Worm (Caenorhabditis elegans): ENCODE measurements around the gene kin-36.

The kin-36 gene

DNA sequence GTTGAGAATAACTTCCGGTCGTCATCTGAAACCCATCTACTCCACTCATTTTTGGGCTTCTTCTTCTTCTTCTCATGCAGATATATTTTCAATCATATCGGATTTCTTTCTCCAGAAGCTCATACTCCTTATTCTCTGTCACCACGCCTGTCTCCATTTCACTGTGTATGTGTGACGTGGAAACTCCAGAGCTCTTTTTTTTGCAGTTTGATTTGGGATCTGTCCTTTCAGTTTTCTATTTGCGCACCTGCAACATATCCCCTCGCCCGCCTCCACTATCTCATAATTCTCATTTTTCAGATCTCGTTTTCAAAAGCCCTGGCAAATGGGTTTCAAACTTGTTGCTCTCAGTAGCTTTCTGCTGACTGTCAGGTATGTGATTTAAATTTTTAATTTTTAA, at the start of gene kin-36:
Gene kin-36 (plus strand): TSS at position 301 of the 400 bp plus-strand sequence.
- TF ChIP-seq unc-39 (tag; optimal IDR thresholded peaks at IDR 0.05) (no peak), nhr-25 (tag; optimal IDR thresholded peaks at IDR 0.05) (no peak), ztf-4 (tag; optimal IDR thresholded peaks at IDR 0.05) (no peak), nhr-10 (tag; optimal IDR thresholded peaks at IDR 0.05) (no peak), peb-1 (tag; optimal IDR thresholded peaks at IDR 0.05) (no peak), R02D3.7 (tag; optimal IDR thresholded peaks at IDR 0.05) (no peak), sma-9 (GFP tag; optimal IDR thresholded peaks at IDR 0.05) (no peak), sma-9 (tag; optimal IDR thresholded peaks at IDR 0.05) (no peak), mdl-1 (tag; optimal IDR thresholded peaks at IDR 0.05) (no peak), nhr-129 (tag; optimal IDR thresholded peaks at IDR 0.05) (no peak), nhr-11 (tag; optimal IDR thresholded peaks at IDR 0.05) (no peak)

DNA sequence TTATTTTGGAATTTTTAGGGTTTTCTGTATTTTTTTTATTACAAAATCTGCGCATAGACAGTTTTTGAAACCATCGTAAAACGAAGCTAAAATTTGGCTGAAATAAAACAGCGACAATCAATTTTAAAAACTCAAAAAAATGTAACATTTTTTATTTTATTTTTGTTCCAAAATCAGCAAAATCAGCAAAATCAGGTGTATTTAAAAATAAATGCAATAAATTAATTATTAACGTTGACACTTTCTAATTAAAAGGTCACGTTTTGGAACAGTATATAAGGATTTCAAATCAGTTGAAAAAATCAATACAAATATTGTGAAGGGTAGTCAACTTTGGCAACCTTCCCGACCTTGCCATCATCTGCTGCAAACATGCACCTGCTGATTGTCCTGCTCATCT, 45.4 kb upstream of the kin-36 start, which contains the start of gene R105.1:
Gene R105.1 (plus strand): TSS at position 301 of the 400 bp plus-strand sequence.
- TF ChIP-seq nhr-21 (tag; optimal IDR thresholded peaks at IDR 0.05) (no peak), elt-3 (tag; optimal IDR thresholded peaks at IDR 0.05) (no peak), nhr-10 (tag; optimal IDR thresholded peaks at IDR 0.05) (no peak), blmp-1 (tag; optimal IDR thresholded peaks at IDR 0.05; ENCODE audit: insufficient read depth) (no peak), mab-5 (tag; optimal IDR thresholded peaks at IDR 0.05) (no peak), fos-1 (tag; optimal IDR thresholded peaks at IDR 0.05) (no peak), elt-1 (tag; optimal IDR thresholded peaks at IDR 0.05) (no peak), ztf-4 (tag; optimal IDR thresholded peaks at IDR 0.05) (no peak), C34F6.9 (tag; optimal IDR thresholded peaks at IDR 0.05) (no peak)

- no peak for TF ChIP-seq Y55F3AM.14 (GFP tag; optimal IDR thresholded peaks at IDR 0.05)
- TF ChIP-seq nhr-23 (tag; optimal IDR thresholded peaks at IDR 0.05): no peak
- TF ChIP-seq ceh-16 (tag; optimal IDR thresholded peaks at IDR 0.05): no peak
- TF ChIP-seq fos-1 (tag; optimal IDR thresholded peaks at IDR 0.05): no peak
- no peak for TF ChIP-seq nhr-129 (tag; optimal IDR thresholded peaks at IDR 0.05)
These were observed 42.8 kb upstream of the kin-36 start, which contains the start of gene R105.5 for ce11 chrIV:4636001-4636400. R105.5 (plus strand) TSS chrIV:4636301.

DNA sequence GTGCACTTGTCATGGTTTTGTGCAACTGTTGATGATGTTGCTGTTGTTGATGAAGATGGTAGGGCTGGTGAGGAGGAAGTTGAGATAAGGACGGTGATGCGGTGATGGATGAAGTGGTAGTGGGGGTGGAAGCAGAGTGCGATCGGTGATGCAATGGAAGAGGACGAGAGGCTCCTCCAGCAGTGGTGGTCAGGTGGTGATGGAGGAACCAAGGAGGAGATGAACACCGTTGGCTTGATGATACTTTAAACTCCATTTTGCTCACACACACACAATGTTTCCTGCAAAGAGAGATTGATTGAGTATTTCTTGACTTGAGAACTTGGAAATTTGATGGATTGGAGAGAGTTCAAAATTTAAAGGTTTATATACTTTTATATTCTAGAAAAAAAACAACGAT, 41.0 kb upstream of the kin-36 start, which contains the start of gene F19C7.8:
Gene F19C7.8 (minus strand): TSS at position 256 of the 400 bp plus-strand sequence.
- TF ChIP-seq nhr-11 (tag; optimal IDR thresholded peaks at IDR 0.05) (no peak), F13H6.1 (tag; optimal IDR thresholded peaks at IDR 0.05) (peak; percentile 36), sma-9 (GFP tag; optimal IDR thresholded peaks at IDR 0.05) (peak; percentile 52), sma-9 (tag; optimal IDR thresholded peaks at IDR 0.05) (no peak)

ce11 chrIV:4639352-4639751, 39.5 kb upstream of the kin-36 start:
- no peak for TF ChIP-seq sma-9 (GFP tag; optimal IDR thresholded peaks at IDR 0.05)
- no peak for TF ChIP-seq sma-9 (tag; optimal IDR thresholded peaks at IDR 0.05)
- no peak for TF ChIP-seq mdl-1 (tag; optimal IDR thresholded peaks at IDR 0.05)
- TF ChIP-seq C34F6.9 (tag; optimal IDR thresholded peaks at IDR 0.05): no peak
- no peak for TF ChIP-seq skn-1 (tag; optimal IDR thresholded peaks at IDR 0.05)
- no peak for TF ChIP-seq R02D3.7 (tag; optimal IDR thresholded peaks at IDR 0.05)
- TF ChIP-seq lsy-2 (tag; optimal IDR thresholded peaks at IDR 0.05): no peak
- TF ChIP-seq aly-2 (tag; optimal IDR thresholded peaks at IDR 0.05): no peak
- no peak for TF ChIP-seq Y55F3AM.14 (GFP tag; optimal IDR thresholded peaks at IDR 0.05)
- no peak for TF ChIP-seq ztf-11 (tag; optimal IDR thresholded peaks at IDR 0.05)
- no peak for TF ChIP-seq nhr-23 (tag; optimal IDR thresholded peaks at IDR 0.05)
- no peak for TF ChIP-seq snpc-4 (tag; optimal IDR thresholded peaks at IDR 0.05)
- TF ChIP-seq ceh-82 (tag; optimal IDR thresholded peaks at IDR 0.05): no peak
- TF ChIP-seq nhr-11 (tag; optimal IDR thresholded peaks at IDR 0.05): no peak
- TF ChIP-seq egl-27 (tag; optimal IDR thresholded peaks at IDR 0.05): no peak

ce11 chrIV:4640941-4641340, 37.9 kb upstream of the kin-36 start:
- TF ChIP-seq ceh-16 (tag; optimal IDR thresholded peaks at IDR 0.05): no peak
- TF ChIP-seq sma-9 (GFP tag; optimal IDR thresholded peaks at IDR 0.05): peak; percentile 45
- TF ChIP-seq sma-9 (tag; optimal IDR thresholded peaks at IDR 0.05): no peak
- peak; percentile 0 for TF ChIP-seq fos-1 (tag; optimal IDR thresholded peaks at IDR 0.05)
- peak; percentile 85 for TF ChIP-seq blmp-1 (tag; optimal IDR thresholded peaks at IDR 0.05; ENCODE audit: insufficient read depth)

- TF ChIP-seq sem-4 (tag; optimal IDR thresholded peaks at IDR 0.05) (peak; percentile 20), fos-1 (tag; optimal IDR thresholded peaks at IDR 0.05) (no peak), mbf-1 (tag; optimal IDR thresholded peaks at IDR 0.05) (no peak)
These were observed 35.2 kb upstream of the kin-36 start for ce11 chrIV:4643577-4643976.

Data from whole organism, L2 larva.